Worm (Caenorhabditis elegans) whole organism, early embryonic: ENCODE data around the gene Y82E9BL.6.

Experiments used
- B0310.2 ChIP-seq: sonication (generic microtip); optimal IDR thresholded peaks from 2 replicates; lab custom pipeline; 2016; ENCODE audit warnings: mild to moderate bottlenecking, missing genetic modification characterization, missing compliant biosample characterization
- F13C5.2 ChIP-seq: sonication (generic microtip); optimal IDR thresholded peaks from 2 replicates; lab custom pipeline; 2017; ENCODE audit warnings: mild to moderate bottlenecking, missing genetic modification characterization, inconsistent platforms, missing compliant biosample characterization
- aly-1 ChIP-seq: sonication (generic microtip); optimal IDR thresholded peaks from 2 replicates; lab custom pipeline; 2016; ENCODE audit warnings: missing genetic modification characterization, missing compliant biosample characterization
- ama-1 ChIP-seq: fragments of 150-350 bp; optimal IDR thresholded peaks from 2 replicates; lab custom pipeline; 2014
- ceh-13 ChIP-seq: fragments of 200-800 bp; sonication (Bioruptor generic); optimal IDR thresholded peaks from 2 replicates; lab custom pipeline; 2018; ENCODE audit warnings: mild to moderate bottlenecking, missing genetic modification characterization, missing compliant biosample characterization
- ceh-36 ChIP-seq: sonication (generic microtip); optimal IDR thresholded peaks from 2 replicates; lab custom pipeline; 2016; ENCODE audit warnings: missing genetic modification characterization, inconsistent platforms, missing compliant biosample characterization
- ets-7 ChIP-seq: sonication (generic microtip); optimal IDR thresholded peaks from 2 replicates; lab custom pipeline; 2016; ENCODE audit warnings: missing genotype, missing genetic modification characterization, missing compliant biosample characterization
- flt-1 ChIP-seq: fragments of 200-800 bp; sonication (Bioruptor generic); IDR thresholded peaks from 2 replicates; pipeline ENCODE4 v1.3.6; 2022; ENCODE audit warnings: missing genetic modification characterization, missing compliant biosample characterization
- hmbx-1 ChIP-seq: sonication (generic microtip); optimal IDR thresholded peaks from 2 replicates; lab custom pipeline; 2016; ENCODE audit warnings: mild to moderate bottlenecking, missing genetic modification characterization, missing compliant biosample characterization
- hmg-4 ChIP-seq: fragments of 200-800 bp; sonication (Bioruptor generic); optimal IDR thresholded peaks from 2 replicates; lab custom pipeline; 2018; ENCODE audit warnings: mild to moderate bottlenecking, missing genetic modification characterization, missing compliant biosample characterization
- hnd-1 ChIP-seq: sonication (generic microtip); optimal IDR thresholded peaks from 2 replicates; lab custom pipeline; 2016; ENCODE audit warnings: missing genetic modification characterization, missing compliant biosample characterization
- pes-1 ChIP-seq: fragments of 200-800 bp; sonication (Bioruptor generic); IDR thresholded peaks from 2 replicates; pipeline ENCODE4 v1.3.6; 2022; ENCODE audit warnings: missing genetic modification reagents, missing genetic modification characterization, missing compliant biosample characterization
- scrt-1 ChIP-seq: fragments of 200-800 bp; sonication (Bioruptor generic); IDR thresholded peaks from 2 replicates; pipeline ENCODE4 v1.3.6; 2022; ENCODE audit warnings: missing genetic modification characterization, missing compliant biosample characterization
- sea-1 ChIP-seq: fragments of 200-800 bp; sonication (Bioruptor generic); conservative IDR thresholded peaks from 2 replicates; pipeline ENCODE4 v1.3.6; 2022; ENCODE audit warnings: missing genetic modification characterization, missing compliant biosample characterization
- tbx-11 ChIP-seq: fragments of 200-800 bp; sonication (Bioruptor generic); IDR thresholded peaks from 2 replicates; pipeline ENCODE4 v1.3.6; 2022; ENCODE audit warnings: missing genetic modification characterization, missing compliant biosample characterization
- tbx-37 ChIP-seq: fragments of 200-800 bp; sonication (Bioruptor generic); conservative IDR thresholded peaks from 2 replicates; pipeline ENCODE4 v1.3.6; 2022; ENCODE audit warnings: missing genetic modification reagents, missing genetic modification characterization, missing compliant biosample characterization
- tra-4 ChIP-seq: sonication (generic microtip); optimal IDR thresholded peaks from 2 replicates; lab custom pipeline; 2017; ENCODE audit warnings: missing genetic modification characterization, missing compliant biosample characterization

The Y82E9BL.6 gene

DNA sequence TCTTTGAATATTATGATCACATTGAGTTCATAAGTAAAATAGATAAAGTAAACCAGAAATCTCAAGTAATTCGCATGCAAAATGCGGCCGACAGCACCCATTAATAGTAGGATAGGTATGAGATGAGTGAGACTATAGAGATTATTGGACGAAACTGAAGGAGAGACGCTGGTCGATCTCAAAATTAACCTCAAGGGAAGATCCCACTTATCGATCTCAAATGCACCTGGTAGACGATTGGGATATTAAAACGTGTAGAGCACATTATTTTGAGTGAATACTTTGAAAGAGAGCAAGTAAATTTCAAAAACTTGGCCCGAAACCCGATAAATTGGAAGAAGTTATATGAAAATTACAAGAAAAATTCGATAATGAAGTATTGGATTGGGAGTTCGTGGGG is at the start of gene Y82E9BL.6:
TSS of gene Y82E9BL.6 (minus strand) at position 101 of the 400 bp plus-strand sequence.
- TF ChIP-seq B0310.2 (tag; lab: Kevin White, UChicago) (no peak), ceh-13 (GFP tag; lab: Kevin White, UChicago) (no peak), ama-1 (lab: Kevin White, UChicago) (no peak), sea-1 (no peak), flt-1 (GFP tag; lab: Robert Waterston, UW) (no peak), hmg-4 (GFP tag; lab: Kevin White, UChicago) (no peak), aly-1 (no peak)

DNA sequence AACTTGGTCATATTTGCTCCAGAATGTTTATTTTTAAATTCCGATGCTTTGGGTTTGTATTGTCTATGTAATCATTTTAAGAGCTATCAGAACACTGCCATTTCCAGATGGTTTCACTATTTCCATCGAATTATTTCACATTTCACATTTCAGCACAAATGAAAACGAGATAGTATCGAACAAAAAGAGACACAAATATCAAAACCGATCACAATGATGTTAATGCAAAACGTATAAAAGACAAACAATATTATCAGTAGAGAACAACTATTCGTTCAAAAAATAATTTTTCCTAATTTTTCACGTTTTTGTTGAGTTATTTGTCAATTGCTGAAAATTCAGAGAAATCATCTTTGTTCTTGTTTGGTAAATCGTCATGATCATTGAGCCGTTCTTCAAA is 49.8 kb upstream of the Y82E9BL.6 start:
- no peak for TF ChIP-seq hnd-1
- no peak for TF ChIP-seq tra-4
- no peak for TF ChIP-seq pes-1 (GFP tag; lab: Robert Waterston, UW)
- no peak for TF ChIP-seq tbx-11 (GFP tag; lab: Robert Waterston, UW)
- no peak for TF ChIP-seq ama-1 (lab: Kevin White, UChicago)
- no peak for TF ChIP-seq ceh-13 (GFP tag; lab: Kevin White, UChicago)
- no peak for TF ChIP-seq scrt-1 (GFP tag; lab: Robert Waterston, UW)
- TF ChIP-seq ets-7 (tag; lab: Kevin White, UChicago), result no peak
- TF ChIP-seq aly-1, result no peak
- TF ChIP-seq ceh-36 (tag; lab: Kevin White, UChicago), result no peak
- TF ChIP-seq hmg-4 (GFP tag; lab: Kevin White, UChicago), result no peak
- TF ChIP-seq F13C5.2 (tag; lab: Kevin White, UChicago), result no peak
- TF ChIP-seq flt-1 (GFP tag; lab: Robert Waterston, UW), result no peak
- no peak for TF ChIP-seq B0310.2 (tag; lab: Kevin White, UChicago)
- no peak for TF ChIP-seq hmbx-1
- no peak for TF ChIP-seq tbx-37 (GFP tag; lab: Robert Waterston, UW)

- TF ChIP-seq hmg-4 (GFP tag; lab: Kevin White, UChicago) (no peak), F13C5.2 (tag; lab: Kevin White, UChicago) (no peak), ceh-36 (tag; lab: Kevin White, UChicago) (no peak), ceh-13 (GFP tag; lab: Kevin White, UChicago) (no peak), ets-7 (tag; lab: Kevin White, UChicago) (no peak), sea-1 (no peak), hnd-1 (no peak), hmbx-1 (no peak), ama-1 (lab: Kevin White, UChicago) (no peak), pes-1 (GFP tag; lab: Robert Waterston, UW) (no peak), tbx-37 (GFP tag; lab: Robert Waterston, UW) (no peak), flt-1 (GFP tag; lab: Robert Waterston, UW) (no peak), B0310.2 (tag; lab: Kevin White, UChicago) (no peak)
These were observed 47.2 kb upstream of the Y82E9BL.6 start for ce11 chrIII:1392763-1393162.

DNA sequence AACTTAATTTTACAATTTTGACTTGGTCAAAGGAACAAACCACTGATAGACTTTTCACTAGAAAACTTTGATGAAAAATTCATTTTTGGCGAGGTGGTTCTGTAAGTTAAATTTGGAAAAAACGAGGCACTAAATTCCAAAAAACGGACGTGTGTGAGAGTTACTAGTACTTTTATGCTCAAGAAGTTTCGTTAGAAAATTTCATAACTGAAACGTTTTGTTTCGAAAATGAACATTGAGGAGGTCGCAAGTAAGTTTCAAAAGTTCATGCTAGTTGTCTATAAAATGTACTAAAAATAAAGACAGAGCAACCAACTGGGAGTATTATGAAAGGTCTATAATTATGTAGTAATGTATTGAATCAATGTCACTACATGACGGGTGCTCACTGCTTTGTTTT is 46.2 kb upstream of the Y82E9BL.6 start, which contains the start of gene pals-17:
TSS of gene pals-17 (minus strand) at position 101 of the 400 bp plus-strand sequence.
- TF ChIP-seq B0310.2 (tag; lab: Kevin White, UChicago) (no peak), tbx-37 (GFP tag; lab: Robert Waterston, UW) (no peak), flt-1 (GFP tag; lab: Robert Waterston, UW) (no peak), tbx-11 (GFP tag; lab: Robert Waterston, UW) (no peak), sea-1 (no peak), hmg-4 (GFP tag; lab: Kevin White, UChicago) (no peak), aly-1 (no peak), hmbx-1 (no peak), hnd-1 (no peak), ets-7 (tag; lab: Kevin White, UChicago) (no peak), ceh-36 (tag; lab: Kevin White, UChicago) (no peak), ceh-13 (GFP tag; lab: Kevin White, UChicago) (no peak)

- TF ChIP-seq hmbx-1 (no peak), tbx-37 (GFP tag; lab: Robert Waterston, UW) (no peak), tbx-11 (GFP tag; lab: Robert Waterston, UW) (no peak), aly-1 (no peak), scrt-1 (GFP tag; lab: Robert Waterston, UW) (no peak)
These were observed 44.4 kb upstream of the Y82E9BL.6 start for ce11 chrIII:1389988-1390387.

DNA sequence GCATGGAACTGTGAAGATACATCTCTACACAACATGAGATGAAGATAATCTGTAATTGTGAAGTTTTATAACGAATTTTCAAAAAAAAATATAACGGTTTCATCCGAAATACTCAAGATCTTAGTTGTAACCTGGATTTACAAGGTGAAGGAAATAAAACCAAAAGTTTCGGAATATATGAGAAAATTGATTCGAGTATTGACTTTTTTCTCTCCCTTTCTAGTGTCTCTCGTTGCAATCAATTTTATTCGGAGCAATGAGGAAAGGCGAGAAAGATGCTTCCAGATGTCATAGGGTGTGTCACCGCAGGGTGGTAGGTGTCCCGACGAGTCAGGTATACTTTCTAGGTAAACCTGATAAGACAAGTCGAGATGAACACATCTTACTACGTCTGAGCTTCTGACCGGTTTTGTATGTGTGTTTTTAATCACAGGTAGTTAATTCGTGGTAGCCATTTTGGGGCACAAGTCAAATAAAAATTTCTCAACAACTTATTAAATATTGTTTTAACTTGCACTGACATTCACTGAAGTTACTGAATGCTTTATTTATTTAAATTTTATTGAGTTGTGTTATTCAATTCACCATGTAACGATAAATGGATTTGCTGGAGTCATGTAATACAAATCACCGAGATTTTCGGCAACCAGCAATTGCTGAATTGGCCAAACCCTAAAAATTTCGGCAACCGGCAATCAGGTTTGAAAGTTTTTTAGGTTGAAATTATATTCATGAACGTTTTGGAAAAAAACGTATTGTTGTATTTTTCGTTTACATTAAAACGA is 42.9 kb upstream of the Y82E9BL.6 start, which contains the start of gene pals-20:
TSS of gene pals-20 (minus strand) at position 51 of the 785 bp plus-strand sequence.
- TF ChIP-seq ets-7 (tag; lab: Kevin White, UChicago), result no peak
- no peak for TF ChIP-seq aly-1
- TF ChIP-seq pes-1 (GFP tag; lab: Robert Waterston, UW), result no peak
- TF ChIP-seq F13C5.2 (tag; lab: Kevin White, UChicago), result no peak
- TF ChIP-seq B0310.2 (tag; lab: Kevin White, UChicago), result no peak
- no peak for TF ChIP-seq sea-1
- TF ChIP-seq tra-4, result no peak
- TF ChIP-seq scrt-1 (GFP tag; lab: Robert Waterston, UW), result no peak
- TF ChIP-seq ceh-13 (GFP tag; lab: Kevin White, UChicago), result no peak
- no peak for TF ChIP-seq hnd-1
- no peak for TF ChIP-seq ceh-36 (tag; lab: Kevin White, UChicago)
- TF ChIP-seq flt-1 (GFP tag; lab: Robert Waterston, UW), result no peak
- no peak for TF ChIP-seq hmg-4 (GFP tag; lab: Kevin White, UChicago)
- TF ChIP-seq ama-1 (lab: Kevin White, UChicago), result no peak
- TF ChIP-seq hmbx-1, result no peak
- no peak for TF ChIP-seq tbx-11 (GFP tag; lab: Robert Waterston, UW)
- no peak for TF ChIP-seq tbx-37 (GFP tag; lab: Robert Waterston, UW)

DNA sequence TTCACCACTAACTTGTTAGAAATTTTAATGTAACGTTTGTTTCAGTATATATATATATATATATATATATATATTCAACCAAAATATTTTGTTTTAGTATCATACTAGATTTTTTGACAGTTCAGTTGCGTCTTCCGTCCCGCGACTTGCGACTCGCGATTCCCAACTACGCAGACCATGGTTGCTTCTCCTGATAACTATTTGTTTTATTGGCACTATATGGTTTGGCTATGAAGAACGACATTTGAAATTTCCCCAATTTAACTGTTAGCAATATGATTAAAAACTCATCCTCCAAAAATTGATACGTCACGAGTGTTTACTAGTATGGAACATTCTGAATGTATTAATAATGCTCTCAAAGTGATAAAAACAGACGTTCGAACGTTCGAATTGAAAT is 39.1 kb upstream of the Y82E9BL.6 start:
- TF ChIP-seq scrt-1 (GFP tag; lab: Robert Waterston, UW) (no peak), ceh-36 (tag; lab: Kevin White, UChicago) (no peak), flt-1 (GFP tag; lab: Robert Waterston, UW) (no peak), ets-7 (tag; lab: Kevin White, UChicago) (no peak), tbx-37 (GFP tag; lab: Robert Waterston, UW) (no peak), tra-4 (no peak), ceh-13 (GFP tag; lab: Kevin White, UChicago) (no peak), sea-1 (no peak), F13C5.2 (tag; lab: Kevin White, UChicago) (no peak)
